Worm (Caenorhabditis elegans) whole organism, early embryonic: Measurements from ENCODE around the gene fbxa-25.

ENCODE experiments used
- B0310.2 ChIP-seq: sonication (generic microtip); optimal IDR thresholded peaks from 2 replicates; lab custom pipeline; 2016; ENCODE audit warnings: mild to moderate bottlenecking, missing genetic modification characterization, missing compliant biosample characterization
- F13C5.2 ChIP-seq: sonication (generic microtip); optimal IDR thresholded peaks from 2 replicates; lab custom pipeline; 2017; ENCODE audit warnings: mild to moderate bottlenecking, missing genetic modification characterization, inconsistent platforms, missing compliant biosample characterization
- aly-1 ChIP-seq: sonication (generic microtip); optimal IDR thresholded peaks from 2 replicates; lab custom pipeline; 2016; ENCODE audit warnings: missing genetic modification characterization, missing compliant biosample characterization
- ama-1 ChIP-seq: fragments of 150-350 bp; optimal IDR thresholded peaks from 2 replicates; lab custom pipeline; 2014
- ceh-13 ChIP-seq: fragments of 200-800 bp; sonication (Bioruptor generic); optimal IDR thresholded peaks from 2 replicates; lab custom pipeline; 2018; ENCODE audit warnings: mild to moderate bottlenecking, missing genetic modification characterization, missing compliant biosample characterization
- ceh-36 ChIP-seq: sonication (generic microtip); optimal IDR thresholded peaks from 2 replicates; lab custom pipeline; 2016; ENCODE audit warnings: missing genetic modification characterization, inconsistent platforms, missing compliant biosample characterization
- ets-7 ChIP-seq: sonication (generic microtip); optimal IDR thresholded peaks from 2 replicates; lab custom pipeline; 2016; ENCODE audit warnings: missing genotype, missing genetic modification characterization, missing compliant biosample characterization
- flt-1 ChIP-seq: fragments of 200-800 bp; sonication (Bioruptor generic); IDR thresholded peaks from 2 replicates; pipeline ENCODE4 v1.3.6; 2022; ENCODE audit warnings: missing genetic modification characterization, missing compliant biosample characterization
- hmbx-1 ChIP-seq: sonication (generic microtip); optimal IDR thresholded peaks from 2 replicates; lab custom pipeline; 2016; ENCODE audit warnings: mild to moderate bottlenecking, missing genetic modification characterization, missing compliant biosample characterization
- hmg-4 ChIP-seq: fragments of 200-800 bp; sonication (Bioruptor generic); optimal IDR thresholded peaks from 2 replicates; lab custom pipeline; 2018; ENCODE audit warnings: mild to moderate bottlenecking, missing genetic modification characterization, missing compliant biosample characterization
- hnd-1 ChIP-seq: sonication (generic microtip); optimal IDR thresholded peaks from 2 replicates; lab custom pipeline; 2016; ENCODE audit warnings: missing genetic modification characterization, missing compliant biosample characterization
- pes-1 ChIP-seq: fragments of 200-800 bp; sonication (Bioruptor generic); IDR thresholded peaks from 2 replicates; pipeline ENCODE4 v1.3.6; 2022; ENCODE audit warnings: missing genetic modification reagents, missing genetic modification characterization, missing compliant biosample characterization
- scrt-1 ChIP-seq: fragments of 200-800 bp; sonication (Bioruptor generic); IDR thresholded peaks from 2 replicates; pipeline ENCODE4 v1.3.6; 2022; ENCODE audit warnings: missing genetic modification characterization, missing compliant biosample characterization
- sea-1 ChIP-seq: fragments of 200-800 bp; sonication (Bioruptor generic); conservative IDR thresholded peaks from 2 replicates; pipeline ENCODE4 v1.3.6; 2022; ENCODE audit warnings: missing genetic modification characterization, missing compliant biosample characterization
- tbx-11 ChIP-seq: fragments of 200-800 bp; sonication (Bioruptor generic); IDR thresholded peaks from 2 replicates; pipeline ENCODE4 v1.3.6; 2022; ENCODE audit warnings: missing genetic modification characterization, missing compliant biosample characterization
- tbx-37 ChIP-seq: fragments of 200-800 bp; sonication (Bioruptor generic); conservative IDR thresholded peaks from 2 replicates; pipeline ENCODE4 v1.3.6; 2022; ENCODE audit warnings: missing genetic modification reagents, missing genetic modification characterization, missing compliant biosample characterization
- tra-4 ChIP-seq: sonication (generic microtip); optimal IDR thresholded peaks from 2 replicates; lab custom pipeline; 2017; ENCODE audit warnings: missing genetic modification characterization, missing compliant biosample characterization

The fbxa-25 gene

ce11 chrIII:1308209-1308608 is 41.0 kb downstream of the fbxa-25 start, which contains the start of gene fbxa-79:
Gene fbxa-79 (minus strand): TSS chrIII:1308294.
- TF ChIP-seq flt-1 (no peak), hnd-1 (no peak), hmbx-1 (tag; lab: Kevin White, UChicago) (no peak), tra-4 (tag; lab: Kevin White, UChicago) (no peak), pes-1 (GFP tag; lab: Robert Waterston, UW) (no peak), ceh-36 (tag; lab: Kevin White, UChicago) (no peak), tbx-37 (no peak), B0310.2 (tag; lab: Kevin White, UChicago) (no peak), ama-1 (lab: Kevin White, UChicago) (no peak), hmg-4 (GFP tag; lab: Kevin White, UChicago) (no peak), scrt-1 (no peak), tbx-11 (GFP tag; lab: Robert Waterston, UW) (no peak), aly-1 (tag; lab: Kevin White, UChicago) (no peak), ets-7 (no peak), F13C5.2 (tag; lab: Kevin White, UChicago) (no peak), ceh-13 (GFP tag; lab: Kevin White, UChicago) (no peak), sea-1 (GFP tag; lab: Robert Waterston, UW) (no peak)

ce11 chrIII:1307333-1307732 is 41.9 kb downstream of the fbxa-25 start:
- TF ChIP-seq ama-1 (lab: Kevin White, UChicago) (no peak), tbx-37 (no peak), ets-7 (no peak), hmg-4 (GFP tag; lab: Kevin White, UChicago) (no peak), hnd-1 (no peak), pes-1 (GFP tag; lab: Robert Waterston, UW) (no peak), flt-1 (no peak), ceh-36 (tag; lab: Kevin White, UChicago) (no peak), ceh-13 (GFP tag; lab: Kevin White, UChicago) (no peak), scrt-1 (no peak), tra-4 (tag; lab: Kevin White, UChicago) (no peak)

ce11 chrIII:1303414-1303813 is 45.8 kb downstream of the fbxa-25 start, which contains the start of gene fbxa-75:
Gene fbxa-75 (plus strand): TSS chrIII:1303714.
- TF ChIP-seq tbx-11 (GFP tag; lab: Robert Waterston, UW), result no peak
- TF ChIP-seq tbx-37, result no peak
- no peak for TF ChIP-seq scrt-1
- TF ChIP-seq B0310.2 (tag; lab: Kevin White, UChicago), result no peak
- no peak for TF ChIP-seq sea-1 (GFP tag; lab: Robert Waterston, UW)
- no peak for TF ChIP-seq tra-4 (tag; lab: Kevin White, UChicago)
- no peak for TF ChIP-seq ceh-13 (GFP tag; lab: Kevin White, UChicago)
- TF ChIP-seq flt-1, result no peak
- no peak for TF ChIP-seq hmbx-1 (tag; lab: Kevin White, UChicago)
- no peak for TF ChIP-seq F13C5.2 (tag; lab: Kevin White, UChicago)
- TF ChIP-seq hnd-1, result no peak
- TF ChIP-seq aly-1 (tag; lab: Kevin White, UChicago), result no peak
